Fruit fly (Drosophila melanogaster) whole organism, prepupa: Measurements from ENCODE around the gene CG10428.

ENCODE experiments used
- Blimp-1 ChIP-seq: fragments of 200-800 bp; sonication (Bioruptor generic); optimal IDR thresholded peaks from 3 replicates; lab custom pipeline; 2017; ENCODE audit warnings: missing biosample characterization, missing genetic modification characterization, mild to moderate bottlenecking, moderate library complexity, missing genetic modification reagents
- CG10631 ChIP-seq: fragments of 200-800 bp; sonication (Bioruptor generic); optimal IDR thresholded peaks from 2 replicates; lab custom pipeline; 2016; ENCODE audit warnings: missing biosample characterization, missing genetic modification characterization
- CG10669 ChIP-seq: fragments of 200-800 bp; sonication (Bioruptor generic); optimal IDR thresholded peaks from 3 replicates; lab custom pipeline; 2018; ENCODE audit warnings: missing biosample characterization, mild to moderate bottlenecking, missing genetic modification characterization, moderate library complexity
- CG11294 ChIP-seq: fragments of 200-800 bp; sonication (Bioruptor generic); IDR thresholded peaks from 2 replicates; pipeline ENCODE4 v1.3.6; 2022; ENCODE audit warnings: missing biosample characterization, missing genetic modification characterization
- CG11762 ChIP-seq: fragments of 200-800 bp; sonication (Bioruptor generic); optimal IDR thresholded peaks from 3 replicates; lab custom pipeline; 2016; ENCODE audit warnings: missing biosample characterization, missing genetic modification characterization; ENCODE audit not compliant: insufficient read depth
- CG15336 ChIP-seq: fragments of 200-800 bp; sonication (Bioruptor generic); IDR thresholded peaks from 2 replicates; pipeline ENCODE4 v1.3.6; 2022; ENCODE audit warnings: missing biosample characterization, missing genetic modification characterization
- CG1621 ChIP-seq: fragments of 200-800 bp; sonication (Bioruptor generic); optimal IDR thresholded peaks from 3 replicates; lab custom pipeline; 2018; ENCODE audit warnings: missing biosample characterization, mild to moderate bottlenecking, missing genetic modification characterization
- CG16779 ChIP-seq: fragments of 200-800 bp; sonication (Bioruptor generic); optimal IDR thresholded peaks from 3 replicates; lab custom pipeline; 2017; ENCODE audit warnings: missing biosample characterization, mild to moderate bottlenecking, missing genetic modification characterization
- CG3032 ChIP-seq: fragments of 200-800 bp; optimal IDR thresholded peaks from 2 replicates; lab custom pipeline; 2019; ENCODE audit warnings: missing biosample characterization, mild to moderate bottlenecking, missing genetic modification characterization, moderate library complexity
- CG31627 ChIP-seq: fragments of 200-800 bp; sonication (Bioruptor generic); optimal IDR thresholded peaks from 3 replicates; lab custom pipeline; 2016; ENCODE audit warnings: missing biosample characterization, missing genetic modification characterization
- CG32006 ChIP-seq: fragments of 200-800 bp; sonication (Bioruptor generic); optimal IDR thresholded peaks from 3 replicates; lab custom pipeline; 2017; ENCODE audit warnings: missing biosample characterization, mild to moderate bottlenecking, missing genetic modification characterization
- CG3919 ChIP-seq: fragments of 200-800 bp; sonication (Bioruptor generic); optimal IDR thresholded peaks from 3 replicates; lab custom pipeline; 2016; ENCODE audit warnings: missing biosample characterization, missing genetic modification characterization
- CG4318 ChIP-seq: fragments of 200-800 bp; sonication (Bioruptor generic); optimal IDR thresholded peaks from 3 replicates; lab custom pipeline; 2017; ENCODE audit warnings: missing biosample characterization, mild to moderate bottlenecking, missing genetic modification characterization
- CG6163 ChIP-seq: fragments of 200-800 bp; sonication (Bioruptor generic); IDR thresholded peaks from 3 replicates; pipeline ENCODE4 v1.3.6; 2022; ENCODE audit warnings: missing biosample characterization, missing genetic modification characterization
- CG6276 ChIP-seq: fragments of 200-800 bp; sonication (Bioruptor generic); optimal IDR thresholded peaks from 2 replicates; lab custom pipeline; 2017; ENCODE audit warnings: missing biosample characterization, mild to moderate bottlenecking, missing genetic modification characterization
- CG6792 ChIP-seq: fragments of 200-800 bp; sonication (Bioruptor generic); optimal IDR thresholded peaks from 3 replicates; lab custom pipeline; 2016; ENCODE audit warnings: missing biosample characterization, missing genetic modification characterization
- CG6808 ChIP-seq: fragments of 200-800 bp; sonication (Bioruptor generic); optimal IDR thresholded peaks from 3 replicates; lab custom pipeline; 2017; ENCODE audit warnings: missing biosample characterization, missing genetic modification characterization, mild to moderate bottlenecking, moderate library complexity, missing genetic modification reagents
- CG7368 ChIP-seq: fragments of 200-800 bp; sonication (Bioruptor generic); optimal IDR thresholded peaks from 3 replicates; lab custom pipeline; 2016; ENCODE audit warnings: missing biosample characterization, missing genetic modification characterization
- CG8119 ChIP-seq: fragments of 200-800 bp; sonication (Bioruptor generic); IDR thresholded peaks from 3 replicates; pipeline ENCODE4 v1.3.6; 2022; ENCODE audit warnings: missing biosample characterization, missing genetic modification characterization
- CG8319 ChIP-seq: fragments of 200-800 bp; sonication (Bioruptor generic); optimal IDR thresholded peaks from 3 replicates; lab custom pipeline; 2016; ENCODE audit warnings: missing biosample characterization, missing genetic modification characterization
- CG8632 ChIP-seq: fragments of 200-800 bp; sonication (Bioruptor generic); optimal IDR thresholded peaks from 3 replicates; lab custom pipeline; 2016; ENCODE audit warnings: missing biosample characterization, missing genetic modification characterization
- CG9139 ChIP-seq: fragments of 200-800 bp; sonication (Bioruptor generic); optimal IDR thresholded peaks from 3 replicates; lab custom pipeline; 2017; ENCODE audit warnings: missing biosample characterization, mild to moderate bottlenecking, missing genetic modification characterization
- Eip75B ChIP-seq: fragments of 200-800 bp; sonication (Bioruptor generic); optimal IDR thresholded peaks from 3 replicates; lab custom pipeline; 2016; ENCODE audit warnings: missing biosample characterization, missing genetic modification characterization
- Eip78C ChIP-seq: fragments of 200-800 bp; sonication (Bioruptor generic); peaks from one replicate; lab custom pipeline; 2016; ENCODE audit warnings: missing biosample characterization, missing genetic modification characterization
- Eip93F ChIP-seq: fragments of 200-800 bp; sonication (Bioruptor generic); optimal IDR thresholded peaks from 2 replicates; lab custom pipeline; 2016; ENCODE audit warnings: missing biosample characterization, mild to moderate bottlenecking, missing genetic modification characterization
- Ets21C ChIP-seq: fragments of 200-800 bp; sonication (Bioruptor generic); optimal IDR thresholded peaks from 3 replicates; lab custom pipeline; 2016; ENCODE audit warnings: missing biosample characterization, missing genetic modification characterization
- Ets96B ChIP-seq: fragments of 200-800 bp; optimal IDR thresholded peaks from 2 replicates; lab custom pipeline; 2019; ENCODE audit warnings: missing biosample characterization, mild to moderate bottlenecking, missing genetic modification characterization, moderate library complexity
- Gug ChIP-seq: fragments of 200-800 bp; sonication (Bioruptor generic); IDR thresholded peaks from 2 replicates; pipeline ENCODE4 v1.3.6; 2022; ENCODE audit warnings: missing biosample characterization, missing genetic modification characterization
- Hr38 ChIP-seq: sonication (Bioruptor generic); optimal IDR thresholded peaks from 2 replicates; lab custom pipeline; 2016; ENCODE audit warnings: missing biosample characterization, missing genetic modification characterization
- Hr39 ChIP-seq: fragments of 200-800 bp; sonication (Bioruptor generic); optimal IDR thresholded peaks from 2 replicates; lab custom pipeline; 2016; ENCODE audit warnings: missing biosample characterization, missing genetic modification characterization
- Hr4 ChIP-seq: fragments of 200-800 bp; sonication (Bioruptor generic); optimal IDR thresholded peaks from 3 replicates; lab custom pipeline; 2016; ENCODE audit warnings: missing biosample characterization, missing genetic modification characterization
- Lpt ChIP-seq: fragments of 200-800 bp; sonication (Bioruptor generic); optimal IDR thresholded peaks from 3 replicates; lab custom pipeline; 2016; ENCODE audit warnings: missing biosample characterization, missing genetic modification characterization
- Sox14 ChIP-seq: fragments of 200-800 bp; sonication (Bioruptor generic); optimal IDR thresholded peaks from 3 replicates; lab custom pipeline; 2016; ENCODE audit warnings: missing biosample characterization, missing genetic modification characterization
- achi ChIP-seq: fragments of 200-800 bp; sonication (Bioruptor generic); optimal IDR thresholded peaks from 3 replicates; lab custom pipeline; 2016; ENCODE audit warnings: missing biosample characterization, missing genetic modification characterization
- acj6 ChIP-seq: fragments of 200-800 bp; sonication (Bioruptor generic); optimal IDR thresholded peaks from 3 replicates; lab custom pipeline; 2016; ENCODE audit warnings: missing biosample characterization, missing genetic modification characterization
- cyc ChIP-seq: fragments of 200-800 bp; sonication (Bioruptor generic); optimal IDR thresholded peaks from 3 replicates; lab custom pipeline; 2016; ENCODE audit warnings: missing biosample characterization, missing genetic modification characterization
- dac ChIP-seq: fragments of 200-800 bp; sonication (Bioruptor generic); optimal IDR thresholded peaks from 2 replicates; lab custom pipeline; 2017; ENCODE audit warnings: missing biosample characterization, mild to moderate bottlenecking, missing genetic modification characterization
- eg ChIP-seq: fragments of 200-800 bp; sonication (Bioruptor generic); IDR thresholded peaks from 3 replicates; pipeline ENCODE4 v1.3.6; 2022; ENCODE audit warnings: missing biosample characterization, missing genetic modification characterization
- esn ChIP-seq: fragments of 200-800 bp; sonication (Bioruptor generic); optimal IDR thresholded peaks from 2 replicates; lab custom pipeline; 2016; ENCODE audit warnings: missing biosample characterization, mild to moderate bottlenecking, missing genetic modification characterization, moderate library complexity
- fd59A ChIP-seq: fragments of 200-800 bp; sonication (Bioruptor generic); optimal IDR thresholded peaks from 2 replicates; lab custom pipeline; 2017; ENCODE audit warnings: missing biosample characterization, mild to moderate bottlenecking, missing genetic modification characterization, missing genetic modification reagents
- fd85E ChIP-seq: fragments of 200-800 bp; sonication (Bioruptor generic); optimal IDR thresholded peaks from 3 replicates; lab custom pipeline; 2016; ENCODE audit warnings: missing biosample characterization, missing genetic modification characterization
- fkh ChIP-seq: fragments of 200-800 bp; sonication (Bioruptor generic); optimal IDR thresholded peaks from 3 replicates; lab custom pipeline; 2017; ENCODE audit warnings: missing biosample characterization, mild to moderate bottlenecking, missing genetic modification characterization, moderate library complexity
- lz ChIP-seq: fragments of 200-800 bp; sonication (Bioruptor generic); optimal IDR thresholded peaks from 3 replicates; lab custom pipeline; 2016; ENCODE audit warnings: missing biosample characterization, missing genetic modification characterization
- pdm3 ChIP-seq: fragments of 200-800 bp; sonication (Bioruptor generic); optimal IDR thresholded peaks from 3 replicates; lab custom pipeline; 2016; ENCODE audit warnings: missing biosample characterization, missing genetic modification characterization
- salr ChIP-seq, 2 experiments: fragments of 200-800 bp; sonication (Bioruptor generic); optimal IDR thresholded peaks; 3 replicates each; lab custom pipeline; 2016 to 2018; ENCODE audit warnings: missing biosample characterization in 2 of 2, missing genetic modification characterization in 2 of 2, mild to moderate bottlenecking in 1 of 2
- spab ChIP-seq: fragments of 200-800 bp; sonication (Bioruptor generic); optimal IDR thresholded peaks from 2 replicates; lab custom pipeline; 2017; ENCODE audit warnings: missing biosample characterization, mild to moderate bottlenecking, missing genetic modification characterization, missing genetic modification reagents
- ss ChIP-seq, 2 experiments: fragments of 200-800 bp; sonication (Bioruptor generic); optimal IDR thresholded peaks; 2 replicates in 1 of 2; 3 replicates in 1 of 2; lab custom pipeline; 2017 to 2018; ENCODE audit warnings: mild to moderate bottlenecking in 2 of 2, missing biosample characterization in 2 of 2, missing genetic modification characterization in 2 of 2, moderate library complexity in 1 of 2
- topi ChIP-seq: fragments of 200-800 bp; sonication (Bioruptor generic); optimal IDR thresholded peaks from 3 replicates; lab custom pipeline; 2016; ENCODE audit warnings: missing biosample characterization, missing genetic modification characterization
- vri ChIP-seq: fragments of 200-800 bp; sonication (Bioruptor generic); optimal IDR thresholded peaks from 3 replicates; lab custom pipeline; 2016; ENCODE audit warnings: missing biosample characterization, mild to moderate bottlenecking, missing genetic modification characterization

Gene CG10428

dm6 chr2L:18906615-18907014, 42.1 kb upstream of the CG10428 start:
- TF ChIP-seq Gug (GFP tag; lab: Robert Waterston, UW) (no peak), Eip93F (GFP tag; lab: Kevin White, UChicago) (no peak), fkh (GFP tag; lab: Kevin White, UChicago) (no peak), CG31627 (GFP tag; lab: Kevin White, UChicago) (no peak), Eip78C (GFP tag; lab: Kevin White, UChicago) (peak; percentile 32), Eip75B (GFP tag; lab: Kevin White, UChicago) (no peak), CG4318 (no peak), Sox14 (GFP tag; lab: Kevin White, UChicago) (no peak), acj6 (GFP tag; lab: Kevin White, UChicago) (no peak)
- TF ChIP-seq, all 60 proteins: peak for 1

- peak; percentile 32 for TF ChIP-seq Lpt (GFP tag; lab: Kevin White, UChicago)
- TF ChIP-seq fkh (GFP tag; lab: Kevin White, UChicago) = no peak
- no peak for TF ChIP-seq CG10669
- TF ChIP-seq CG6163 = peak; percentile 57
- TF ChIP-seq CG6276 (GFP tag; lab: Kevin White, UChicago) = peak; percentile 58
- TF ChIP-seq vri (GFP tag; lab: Kevin White, UChicago) = peak; percentile 3
- TF ChIP-seq CG31627 (GFP tag; lab: Kevin White, UChicago) = no peak
- no peak for TF ChIP-seq CG6808 (GFP tag; lab: Kevin White, UChicago)
- no peak for TF ChIP-seq Sox14 (GFP tag; lab: Kevin White, UChicago)
- no peak for TF ChIP-seq ss (GFP tag; optimal IDR thresholded peaks at IDR 0.05; lab: Kevin White, UChicago)
- TF ChIP-seq Hr39 (GFP tag; lab: Kevin White, UChicago) = peak; percentile 6
- TF ChIP-seq topi (GFP tag; lab: Kevin White, UChicago) = no peak
- no peak for TF ChIP-seq CG7368 (GFP tag; lab: Kevin White, UChicago)
- no peak for TF ChIP-seq CG9139 (GFP tag; lab: Kevin White, UChicago)
- TF ChIP-seq cyc (GFP tag; lab: Kevin White, UChicago) = no peak
- TF ChIP-seq salr (GFP tag; optimal IDR thresholded peaks at IDR 0.05; lab: Kevin White, UChicago) = peak in 1 of 2 experiments; percentile 26
- TF ChIP-seq CG11294 (GFP tag; lab: Robert Waterston, UW) = no peak
- TF ChIP-seq CG16779 = no peak
- TF ChIP-seq Blimp-1 (GFP tag; lab: Kevin White, UChicago) = no peak
- TF ChIP-seq Ets21C (GFP tag; lab: Kevin White, UChicago) = no peak
- TF ChIP-seq CG3919 (GFP tag; lab: Kevin White, UChicago) = peak; percentile 34
- TF ChIP-seq CG8319 (GFP tag; lab: Kevin White, UChicago) = no peak
- TF ChIP-seq lz = no peak
- no peak for TF ChIP-seq CG3032 (tag; lab: Kevin White, UChicago)
- no peak for TF ChIP-seq fd59A
- no peak for TF ChIP-seq Eip75B (GFP tag; lab: Kevin White, UChicago)
- peak; percentile 83 for TF ChIP-seq CG8119
- no peak for TF ChIP-seq CG8632 (GFP tag; lab: Kevin White, UChicago)
- TF ChIP-seq Hr38 = no peak
- TF ChIP-seq acj6 (GFP tag; lab: Kevin White, UChicago) = no peak
- peak; percentile 15 for TF ChIP-seq esn (GFP tag; lab: Kevin White, UChicago)
- TF ChIP-seq CG11762 = no peak
- peak; percentile 82 for TF ChIP-seq Hr4 (GFP tag; lab: Kevin White, UChicago)
- TF ChIP-seq dac (GFP tag; lab: Kevin White, UChicago) = peak; percentile 22
- peak; percentile 54 for TF ChIP-seq CG4318
- TF ChIP-seq Gug (GFP tag; lab: Robert Waterston, UW) = 0 out of 2 replicates have a peak, but pooled peaks have one; percentile 26
- TF ChIP-seq Ets96B (tag; lab: Kevin White, UChicago) = no peak
- TF ChIP-seq achi (GFP tag; lab: Kevin White, UChicago) = peak; percentile 29
- TF ChIP-seq CG6792 (GFP tag; lab: Kevin White, UChicago) = no peak
- peak; percentile 74; the same call in 2 of the 3 replicates for TF ChIP-seq eg (GFP tag; lab: Robert Waterston, UW)
- TF ChIP-seq CG1621 (tag; lab: Kevin White, UChicago) = no peak
- no peak for TF ChIP-seq CG10631
- peak; percentile 35 for TF ChIP-seq pdm3 (GFP tag; lab: Kevin White, UChicago)
- TF ChIP-seq fd85E (GFP tag; lab: Kevin White, UChicago) = no peak
- peak; percentile 83 for TF ChIP-seq CG15336
- TF ChIP-seq spab (GFP tag; lab: Kevin White, UChicago) = no peak
- peak; percentile 70 for TF ChIP-seq CG32006
Observed at dm6 chr2L:18907491-18907890, 41.2 kb upstream of the CG10428 start.
